Worm (Caenorhabditis elegans) whole organism, L1 larva: ENCODE data around the gene acs-14.

Source experiments
- ceh-8 ChIP-seq: fragments of 200-800 bp; sonication (Bioruptor generic); optimal IDR thresholded peaks from 2 replicates; lab custom pipeline; 2018; ENCODE audit warnings: mild to moderate bottlenecking, missing genetic modification characterization, moderate library complexity, missing compliant biosample characterization
- nhr-76 ChIP-seq: sonication (generic microtip); optimal IDR thresholded peaks from 2 replicates; lab custom pipeline; 2017; ENCODE audit warnings: missing biosample characterization, missing genetic modification characterization

DNA sequence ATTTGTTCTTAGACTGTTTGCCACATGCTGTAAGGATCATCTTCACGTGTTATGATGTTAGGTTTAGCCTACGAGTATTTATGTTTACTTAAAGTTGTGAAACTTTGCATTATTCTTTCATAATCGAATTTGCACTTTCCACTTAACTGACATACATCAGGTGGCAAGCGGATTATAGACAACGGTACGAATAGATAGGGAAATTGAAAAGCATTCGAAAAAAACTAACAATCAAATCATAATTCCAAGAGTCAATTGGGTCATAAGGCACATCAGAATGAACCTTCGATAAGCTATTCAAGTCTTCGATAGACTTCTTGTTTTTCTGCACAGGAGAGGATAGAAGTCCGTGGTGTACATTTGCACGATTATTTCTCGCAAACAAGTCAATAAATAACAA lies 15.5 kb upstream of the acs-14 start:
- TF ChIP-seq nhr-76 (tag; lab: Kevin White, UChicago) (no peak), ceh-8 (no peak)
